Worm (Caenorhabditis elegans) whole organism, L2 larva: ENCODE results near the gene spp-28.

Experiments
- R02D3.7 ChIP-seq: fragments of 150-350 bp; optimal IDR thresholded peaks from 2 replicates; lab custom pipeline; 2014; ENCODE audit warnings: missing biosample characterization, missing genetic modification characterization
- Y55F3AM.14 ChIP-seq: fragments of 200-800 bp; sonication (Bioruptor generic); optimal IDR thresholded peaks from 2 replicates; lab custom pipeline; 2018; ENCODE audit warnings: mild to moderate bottlenecking, missing genetic modification characterization, missing compliant biosample characterization
- ama-1 ChIP-seq: fragments of 150-350 bp; optimal IDR thresholded peaks from 2 replicates; lab custom pipeline; 2018; ENCODE audit warnings: inconsistent platforms
- elt-3 ChIP-seq: sonication (generic microtip); optimal IDR thresholded peaks from 2 replicates; lab custom pipeline; 2017; ENCODE audit warnings: missing biosample characterization, missing genetic modification characterization
- lin-39 ChIP-seq: fragments of 150-350 bp; optimal IDR thresholded peaks from 2 replicates; lab custom pipeline; 2014; ENCODE audit warnings: missing biosample characterization, missing genetic modification reagents, missing genetic modification characterization
- nhr-11 ChIP-seq: fragments of 150-350 bp; optimal IDR thresholded peaks from 2 replicates; lab custom pipeline; 2014; ENCODE audit warnings: missing biosample characterization, missing genetic modification characterization
- nhr-129 ChIP-seq: fragments of 150-350 bp; optimal IDR thresholded peaks from 2 replicates; lab custom pipeline; 2014; ENCODE audit warnings: missing biosample characterization, missing genetic modification characterization
- nhr-237 ChIP-seq: fragments of 150-350 bp; optimal IDR thresholded peaks from 2 replicates; lab custom pipeline; 2014; ENCODE audit warnings: missing biosample characterization, missing genetic modification characterization
- nhr-6 ChIP-seq: fragments of 150-350 bp; optimal IDR thresholded peaks from 2 replicates; lab custom pipeline; 2014; ENCODE audit warnings: missing biosample characterization, missing genetic modification characterization
- skn-1 ChIP-seq: sonication (generic microtip); optimal IDR thresholded peaks from 2 replicates; lab custom pipeline; 2017; ENCODE audit warnings: missing biosample characterization, missing genetic modification characterization
- snpc-4 ChIP-seq: fragments of 150-350 bp; optimal IDR thresholded peaks from 2 replicates; lab custom pipeline; 2014; ENCODE audit warnings: missing biosample characterization, missing genetic modification characterization
- unc-62 ChIP-seq: fragments of 150-350 bp; optimal IDR thresholded peaks from 2 replicates; lab custom pipeline; 2014; ENCODE audit warnings: missing biosample characterization, missing genetic modification reagents, missing genetic modification characterization
- ztf-11 ChIP-seq: sonication (generic microtip); optimal IDR thresholded peaks from 2 replicates; lab custom pipeline; 2017; ENCODE audit warnings: missing biosample characterization, missing genetic modification characterization

DNA sequence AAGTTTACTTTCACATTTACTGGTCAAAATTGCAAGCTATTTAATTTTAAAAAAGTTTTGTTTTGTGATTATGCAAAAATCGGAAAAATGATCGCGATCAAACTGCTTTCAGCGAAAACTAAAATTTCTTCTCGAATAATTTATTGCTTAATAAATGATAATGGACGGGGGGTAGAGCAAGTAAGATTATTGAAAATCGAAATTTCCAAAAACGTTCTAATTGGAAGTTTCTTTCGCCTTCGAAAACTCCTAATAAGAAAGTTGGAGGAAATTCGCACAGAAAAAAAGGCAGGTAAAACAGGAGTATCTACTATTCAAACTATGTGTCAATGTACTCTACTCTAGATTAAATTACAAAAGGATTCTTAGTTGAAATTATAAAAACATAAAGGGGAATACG, 17.9 kb downstream of the spp-28 start:
- TF ChIP-seq unc-62 (no peak), elt-3 (tag; lab: Kevin White, UChicago) (no peak), Y55F3AM.14 (GFP tag; lab: Kevin White, UChicago) (no peak), ama-1 (lab: Kevin White, UChicago) (no peak), ztf-11 (no peak), nhr-237 (tag; lab: Kevin White, UChicago) (no peak), lin-39 (no peak), skn-1 (tag; lab: Kevin White, UChicago) (no peak), nhr-129 (tag; lab: Kevin White, UChicago) (no peak), snpc-4 (tag; lab: Kevin White, UChicago) (no peak), R02D3.7 (tag; lab: Kevin White, UChicago) (no peak), nhr-6 (tag; lab: Kevin White, UChicago) (no peak), nhr-11 (tag; lab: Kevin White, UChicago) (no peak)
